Fruit fly (Drosophila melanogaster): Measurements from ENCODE around the gene CG32633.

CG32633 gene

DNA sequence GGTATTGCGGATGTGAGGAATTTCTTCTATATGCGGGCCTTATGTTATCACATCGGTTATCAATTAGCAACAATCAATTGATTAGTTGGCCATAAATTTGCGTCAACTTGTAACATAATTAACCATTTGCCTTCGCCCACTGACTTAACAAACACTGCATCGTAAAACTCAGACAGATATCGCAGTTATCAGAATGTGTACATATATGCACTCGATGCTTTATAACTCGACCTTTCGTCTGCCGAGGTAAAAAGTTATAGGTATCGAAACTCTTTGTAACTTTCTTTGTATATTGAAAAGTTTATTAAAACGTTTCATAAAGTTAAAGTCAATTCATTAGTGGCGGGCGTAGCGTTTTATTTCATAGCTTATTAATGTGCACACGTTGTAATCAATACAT lies 1.6 kb downstream of the CG32633 start:
- TF ChIP-seq psq (optimal IDR thresholded peaks at IDR 0.05) (no peak), EcR (GFP tag; optimal IDR thresholded peaks at IDR 0.05) (no peak), usp (GFP tag; optimal IDR thresholded peaks at IDR 0.05) (no peak), pan (optimal IDR thresholded peaks at IDR 0.05) (no peak), CG8478 (optimal IDR thresholded peaks at IDR 0.05) (no peak), Dll (optimal IDR thresholded peaks at IDR 0.05) (no peak)

DNA sequence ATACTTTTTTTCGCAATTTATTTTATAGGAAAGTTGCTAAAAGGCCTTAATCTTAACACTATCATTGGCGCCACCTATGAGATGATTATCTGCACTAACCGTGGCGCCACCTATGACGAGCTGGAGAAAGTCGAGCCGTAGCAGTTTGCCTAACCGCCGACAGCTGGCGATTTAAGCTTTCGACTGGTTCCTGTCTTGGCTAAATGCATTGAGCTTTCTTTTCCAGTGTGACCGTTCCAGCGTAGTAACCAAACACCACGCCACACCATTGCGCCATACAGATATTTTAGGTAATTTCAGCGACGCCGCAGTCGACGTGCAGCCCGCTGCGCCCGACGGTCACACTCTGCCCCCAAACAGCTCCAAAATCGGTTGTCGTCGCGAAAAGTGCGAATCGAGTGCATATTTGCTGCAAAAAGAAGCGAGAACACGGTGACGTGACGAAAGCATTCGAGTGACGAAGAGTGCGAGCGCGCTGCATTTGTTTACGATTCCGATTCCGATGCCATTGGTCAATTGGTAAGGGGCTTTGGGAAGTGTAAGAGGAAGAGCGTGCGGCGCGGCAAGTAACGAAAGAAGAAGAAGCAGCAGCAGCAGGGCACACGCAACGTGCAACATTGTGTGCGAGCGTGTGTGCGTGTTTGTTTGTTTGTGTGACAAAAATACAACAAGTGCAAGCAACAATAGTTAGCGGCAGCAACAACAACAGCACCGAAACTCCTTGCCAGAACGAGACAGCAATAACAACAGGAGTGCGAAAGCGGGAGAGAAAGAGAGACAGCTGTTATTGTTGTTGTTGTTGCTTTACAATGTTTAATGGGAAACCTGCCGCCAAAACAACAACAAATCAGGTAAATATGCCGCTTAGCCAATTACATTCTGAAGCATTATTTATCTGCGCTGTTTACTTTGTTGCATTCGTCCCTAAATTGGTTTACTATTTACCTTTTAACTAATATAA lies 2.3 kb downstream of the CG32633 start, which contains the start of the genes CG46311 and Tpst:
Gene CG46311 (plus strand): TSS at position 341 of the 961 bp plus-strand sequence.
Gene Tpst (plus strand): TSS at position 341 of the 961 bp plus-strand sequence.
- TF ChIP-seq Dll (optimal IDR thresholded peaks at IDR 0.05) (no peak), psq (optimal IDR thresholded peaks at IDR 0.05) (no peak), CG8478 (optimal IDR thresholded peaks at IDR 0.05) (no peak), EcR (GFP tag; optimal IDR thresholded peaks at IDR 0.05) (no peak), pan (optimal IDR thresholded peaks at IDR 0.05) (no peak), usp (GFP tag; optimal IDR thresholded peaks at IDR 0.05) (no peak)

DNA sequence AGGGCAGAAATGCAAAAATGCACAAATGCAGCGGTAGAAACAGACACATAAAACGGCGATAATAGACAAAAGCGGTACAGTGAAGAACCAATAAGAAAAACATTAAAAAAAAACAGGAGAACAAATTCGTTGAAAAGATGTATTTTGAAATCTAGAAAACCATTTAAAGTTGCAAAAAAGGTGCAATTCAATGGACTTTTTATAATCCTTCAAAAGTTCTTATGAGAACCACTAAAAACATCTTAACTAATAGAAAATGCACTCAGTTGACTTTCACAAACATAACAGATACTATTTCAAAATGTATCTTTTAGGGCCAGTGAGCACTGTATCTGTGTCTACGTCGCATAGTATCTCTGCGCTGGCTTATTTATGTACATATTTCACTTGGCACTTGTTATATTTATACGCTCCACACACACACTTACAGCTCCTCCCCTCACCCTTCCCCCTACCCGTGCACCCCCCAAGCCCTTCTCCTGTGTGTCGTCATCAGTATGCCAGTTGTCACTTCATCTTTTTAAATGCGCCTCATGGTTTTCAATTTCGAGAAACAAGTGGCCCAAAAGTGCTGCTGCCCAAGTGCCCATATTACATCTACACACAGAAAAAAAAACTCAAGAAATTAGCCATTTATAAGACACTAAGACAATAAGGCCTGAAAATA lies 4.2 kb downstream of the CG32633 start:
- no peak for TF ChIP-seq usp (GFP tag; optimal IDR thresholded peaks at IDR 0.05)
- no peak for TF ChIP-seq EcR (GFP tag; optimal IDR thresholded peaks at IDR 0.05)
- no peak for TF ChIP-seq pan (optimal IDR thresholded peaks at IDR 0.05)
- TF ChIP-seq CG8478 (optimal IDR thresholded peaks at IDR 0.05) = no peak
- TF ChIP-seq psq (optimal IDR thresholded peaks at IDR 0.05) = no peak
- TF ChIP-seq Dll (optimal IDR thresholded peaks at IDR 0.05) = no peak

dm6 chrX:13568127-13568526 lies 6.7 kb downstream of the CG32633 start:
- no peak for TF ChIP-seq usp (GFP tag; optimal IDR thresholded peaks at IDR 0.05)

DNA sequence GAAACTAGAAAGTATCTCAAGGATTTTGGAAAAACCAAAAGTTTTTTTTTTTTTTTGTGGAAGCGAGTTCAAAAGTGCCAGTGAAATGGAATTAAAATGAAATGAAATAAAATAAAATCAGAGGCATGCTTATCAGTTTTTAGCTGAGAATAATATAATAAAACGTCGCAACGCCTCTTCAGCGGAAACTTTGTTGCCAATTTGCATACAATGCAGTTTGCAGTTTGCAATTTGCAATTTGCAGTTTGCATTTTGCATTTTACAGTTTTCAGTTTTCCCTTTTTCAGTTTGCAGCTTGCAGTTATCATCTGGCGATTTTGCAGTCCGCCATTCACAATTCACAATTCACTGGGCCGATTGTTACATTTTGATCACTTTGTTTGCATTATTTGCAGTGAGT lies 7.4 kb downstream of the CG32633 start:
- TF ChIP-seq usp (GFP tag; optimal IDR thresholded peaks at IDR 0.05) (no peak), Dll (optimal IDR thresholded peaks at IDR 0.05) (no peak), psq (optimal IDR thresholded peaks at IDR 0.05) (no peak), pan (optimal IDR thresholded peaks at IDR 0.05) (no peak), CG8478 (optimal IDR thresholded peaks at IDR 0.05) (no peak), EcR (GFP tag; optimal IDR thresholded peaks at IDR 0.05) (no peak)

DNA sequence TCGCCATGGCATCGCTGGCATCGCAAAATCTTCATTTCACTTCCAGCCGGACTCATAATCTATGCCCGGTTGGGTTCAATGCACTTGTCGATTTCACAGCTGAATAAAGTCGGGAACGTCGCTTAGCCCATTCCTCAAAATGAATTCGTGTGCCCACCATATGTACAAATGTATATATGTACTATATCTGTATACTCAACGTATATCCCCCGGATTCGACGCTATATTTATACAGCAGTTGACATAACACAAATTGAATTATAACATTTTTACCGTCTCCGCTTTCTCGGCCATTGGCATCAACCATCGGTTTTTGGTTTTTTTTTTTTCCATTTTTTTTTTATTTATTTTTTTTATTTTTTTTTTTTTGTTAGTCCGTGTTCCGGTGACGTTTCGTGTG lies 8.8 kb downstream of the CG32633 start:
- TF ChIP-seq psq (optimal IDR thresholded peaks at IDR 0.05) (no peak), CG8478 (optimal IDR thresholded peaks at IDR 0.05) (no peak), EcR (GFP tag; optimal IDR thresholded peaks at IDR 0.05) (no peak), Dll (optimal IDR thresholded peaks at IDR 0.05) (no peak), usp (GFP tag; optimal IDR thresholded peaks at IDR 0.05) (no peak), pan (optimal IDR thresholded peaks at IDR 0.05) (no peak)

dm6 chrX:13572382-13572781 lies 10.9 kb downstream of the CG32633 start:
- TF ChIP-seq Dll (optimal IDR thresholded peaks at IDR 0.05) (no peak), CG8478 (optimal IDR thresholded peaks at IDR 0.05) (no peak)

dm6 chrX:13579322-13579721 lies 17.9 kb downstream of the CG32633 start:
- TF ChIP-seq Dll (optimal IDR thresholded peaks at IDR 0.05) (no peak), psq (optimal IDR thresholded peaks at IDR 0.05) (no peak), EcR (GFP tag; optimal IDR thresholded peaks at IDR 0.05) (no peak), CG8478 (optimal IDR thresholded peaks at IDR 0.05) (no peak), pan (optimal IDR thresholded peaks at IDR 0.05) (no peak), usp (GFP tag; optimal IDR thresholded peaks at IDR 0.05) (no peak)

dm6 chrX:13586888-13587287 lies 25.4 kb downstream of the CG32633 start:
- no peak for TF ChIP-seq usp (GFP tag; optimal IDR thresholded peaks at IDR 0.05)
- no peak for TF ChIP-seq CG8478 (optimal IDR thresholded peaks at IDR 0.05)
- TF ChIP-seq EcR (GFP tag; optimal IDR thresholded peaks at IDR 0.05) = no peak
- TF ChIP-seq Dll (optimal IDR thresholded peaks at IDR 0.05) = no peak
- no peak for TF ChIP-seq pan (optimal IDR thresholded peaks at IDR 0.05)
- TF ChIP-seq psq (optimal IDR thresholded peaks at IDR 0.05) = no peak

- TF ChIP-seq EcR (GFP tag; optimal IDR thresholded peaks at IDR 0.05) = no peak
- no peak for TF ChIP-seq Dll (optimal IDR thresholded peaks at IDR 0.05)
- TF ChIP-seq pan (optimal IDR thresholded peaks at IDR 0.05) = no peak
- no peak for TF ChIP-seq usp (GFP tag; optimal IDR thresholded peaks at IDR 0.05)
- TF ChIP-seq psq (optimal IDR thresholded peaks at IDR 0.05) = no peak
- TF ChIP-seq CG8478 (optimal IDR thresholded peaks at IDR 0.05) = no peak
Observed at dm6 chrX:13593667-13594066, 32.2 kb downstream of the CG32633 start.

- TF ChIP-seq pan (optimal IDR thresholded peaks at IDR 0.05) (no peak), EcR (GFP tag; optimal IDR thresholded peaks at IDR 0.05) (no peak), usp (GFP tag; optimal IDR thresholded peaks at IDR 0.05) (no peak), psq (optimal IDR thresholded peaks at IDR 0.05) (no peak), Dll (optimal IDR thresholded peaks at IDR 0.05) (no peak), CG8478 (optimal IDR thresholded peaks at IDR 0.05) (no peak)
Observed at dm6 chrX:13597753-13598152, 36.3 kb downstream of the CG32633 start.
